Fruit fly (Drosophila melanogaster) Kc167 (cell line): ENCODE data around the gene jvl.

Experiments used
- Sin3A ChIP-seq: fragments of >200 bp; optimal IDR thresholded peaks from 2 replicates; lab custom pipeline; 2018; ENCODE audit warnings: missing external identifiers
- ttk ChIP-seq: sonication (Bioruptor generic); optimal IDR thresholded peaks from 2 replicates; lab custom pipeline; 2017; ENCODE audit warnings: missing external identifiers

- TF ChIP-seq Sin3A (lab: Kevin White, UChicago) (no peak), ttk (lab: Kevin White, UChicago) (no peak)
Observed at dm6 chr3R:14695665-14696064, 45.7 kb upstream of the jvl start.
